Fruit fly (Drosophila melanogaster) whole organism, prepupa: ENCODE data around the gene CG4660.

Experiments used
- Blimp-1 ChIP-seq: fragments of 200-800 bp; sonication (Bioruptor generic); optimal IDR thresholded peaks from 3 replicates; lab custom pipeline; 2017; ENCODE audit warnings: missing biosample characterization, missing genetic modification characterization, mild to moderate bottlenecking, moderate library complexity, missing genetic modification reagents
- CG10631 ChIP-seq: fragments of 200-800 bp; sonication (Bioruptor generic); optimal IDR thresholded peaks from 2 replicates; lab custom pipeline; 2016; ENCODE audit warnings: missing biosample characterization, missing genetic modification characterization
- CG10669 ChIP-seq: fragments of 200-800 bp; sonication (Bioruptor generic); optimal IDR thresholded peaks from 3 replicates; lab custom pipeline; 2018; ENCODE audit warnings: missing biosample characterization, mild to moderate bottlenecking, missing genetic modification characterization, moderate library complexity
- CG1621 ChIP-seq: fragments of 200-800 bp; sonication (Bioruptor generic); optimal IDR thresholded peaks from 3 replicates; lab custom pipeline; 2018; ENCODE audit warnings: missing biosample characterization, mild to moderate bottlenecking, missing genetic modification characterization
- CG16779 ChIP-seq: fragments of 200-800 bp; sonication (Bioruptor generic); optimal IDR thresholded peaks from 3 replicates; lab custom pipeline; 2017; ENCODE audit warnings: missing biosample characterization, mild to moderate bottlenecking, missing genetic modification characterization
- CG3032 ChIP-seq: fragments of 200-800 bp; optimal IDR thresholded peaks from 2 replicates; lab custom pipeline; 2019; ENCODE audit warnings: missing biosample characterization, mild to moderate bottlenecking, missing genetic modification characterization, moderate library complexity
- CG32006 ChIP-seq: fragments of 200-800 bp; sonication (Bioruptor generic); optimal IDR thresholded peaks from 3 replicates; lab custom pipeline; 2017; ENCODE audit warnings: missing biosample characterization, mild to moderate bottlenecking, missing genetic modification characterization
- CG3919 ChIP-seq: fragments of 200-800 bp; sonication (Bioruptor generic); optimal IDR thresholded peaks from 3 replicates; lab custom pipeline; 2016; ENCODE audit warnings: missing biosample characterization, missing genetic modification characterization
- CG4318 ChIP-seq: fragments of 200-800 bp; sonication (Bioruptor generic); optimal IDR thresholded peaks from 3 replicates; lab custom pipeline; 2017; ENCODE audit warnings: missing biosample characterization, mild to moderate bottlenecking, missing genetic modification characterization
- CG6163 ChIP-seq: fragments of 200-800 bp; sonication (Bioruptor generic); IDR thresholded peaks from 3 replicates; pipeline ENCODE4 v1.3.6; 2022; ENCODE audit warnings: missing biosample characterization, missing genetic modification characterization
- CG6276 ChIP-seq: fragments of 200-800 bp; sonication (Bioruptor generic); optimal IDR thresholded peaks from 2 replicates; lab custom pipeline; 2017; ENCODE audit warnings: missing biosample characterization, mild to moderate bottlenecking, missing genetic modification characterization
- CG6792 ChIP-seq: fragments of 200-800 bp; sonication (Bioruptor generic); optimal IDR thresholded peaks from 3 replicates; lab custom pipeline; 2016; ENCODE audit warnings: missing biosample characterization, missing genetic modification characterization
- CG6808 ChIP-seq: fragments of 200-800 bp; sonication (Bioruptor generic); optimal IDR thresholded peaks from 3 replicates; lab custom pipeline; 2017; ENCODE audit warnings: missing biosample characterization, missing genetic modification characterization, mild to moderate bottlenecking, moderate library complexity, missing genetic modification reagents
- CG8632 ChIP-seq: fragments of 200-800 bp; sonication (Bioruptor generic); optimal IDR thresholded peaks from 3 replicates; lab custom pipeline; 2016; ENCODE audit warnings: missing biosample characterization, missing genetic modification characterization
- CG9139 ChIP-seq: fragments of 200-800 bp; sonication (Bioruptor generic); optimal IDR thresholded peaks from 3 replicates; lab custom pipeline; 2017; ENCODE audit warnings: missing biosample characterization, mild to moderate bottlenecking, missing genetic modification characterization
- Eip75B ChIP-seq: fragments of 200-800 bp; sonication (Bioruptor generic); optimal IDR thresholded peaks from 3 replicates; lab custom pipeline; 2016; ENCODE audit warnings: missing biosample characterization, missing genetic modification characterization
- Eip78C ChIP-seq: fragments of 200-800 bp; sonication (Bioruptor generic); peaks from one replicate; lab custom pipeline; 2016; ENCODE audit warnings: missing biosample characterization, missing genetic modification characterization
- Ets21C ChIP-seq: fragments of 200-800 bp; sonication (Bioruptor generic); optimal IDR thresholded peaks from 3 replicates; lab custom pipeline; 2016; ENCODE audit warnings: missing biosample characterization, missing genetic modification characterization
- Gug ChIP-seq: fragments of 200-800 bp; sonication (Bioruptor generic); IDR thresholded peaks from 2 replicates; pipeline ENCODE4 v1.3.6; 2022; ENCODE audit warnings: missing biosample characterization, missing genetic modification characterization
- Hr38 ChIP-seq: sonication (Bioruptor generic); optimal IDR thresholded peaks from 2 replicates; lab custom pipeline; 2016; ENCODE audit warnings: missing biosample characterization, missing genetic modification characterization
- Hr39 ChIP-seq: fragments of 200-800 bp; sonication (Bioruptor generic); optimal IDR thresholded peaks from 2 replicates; lab custom pipeline; 2016; ENCODE audit warnings: missing biosample characterization, missing genetic modification characterization
- Hr4 ChIP-seq: fragments of 200-800 bp; sonication (Bioruptor generic); optimal IDR thresholded peaks from 3 replicates; lab custom pipeline; 2016; ENCODE audit warnings: missing biosample characterization, missing genetic modification characterization
- Lpt ChIP-seq: fragments of 200-800 bp; sonication (Bioruptor generic); optimal IDR thresholded peaks from 3 replicates; lab custom pipeline; 2016; ENCODE audit warnings: missing biosample characterization, missing genetic modification characterization
- Met ChIP-seq: fragments of 200-800 bp; sonication (Bioruptor generic); optimal IDR thresholded peaks from 3 replicates; lab custom pipeline; 2016; ENCODE audit warnings: missing biosample characterization, missing genetic modification characterization
- OdsH ChIP-seq: fragments of 200-800 bp; sonication (Bioruptor generic); optimal IDR thresholded peaks from 3 replicates; lab custom pipeline; 2016; ENCODE audit warnings: missing biosample characterization, missing genetic modification characterization
- Sox102F ChIP-seq: fragments of 200-800 bp; sonication (Bioruptor generic); optimal IDR thresholded peaks from 2 replicates; lab custom pipeline; 2016; ENCODE audit warnings: missing biosample characterization, mild to moderate bottlenecking, missing genetic modification characterization
- Sox15 ChIP-seq: fragments of 200-800 bp; sonication (Bioruptor generic); optimal IDR thresholded peaks from 3 replicates; lab custom pipeline; 2016; ENCODE audit warnings: missing biosample characterization, missing genetic modification characterization
- acj6 ChIP-seq: fragments of 200-800 bp; sonication (Bioruptor generic); optimal IDR thresholded peaks from 3 replicates; lab custom pipeline; 2016; ENCODE audit warnings: missing biosample characterization, missing genetic modification characterization
- cyc ChIP-seq: fragments of 200-800 bp; sonication (Bioruptor generic); optimal IDR thresholded peaks from 3 replicates; lab custom pipeline; 2016; ENCODE audit warnings: missing biosample characterization, missing genetic modification characterization
- dac ChIP-seq: fragments of 200-800 bp; sonication (Bioruptor generic); optimal IDR thresholded peaks from 2 replicates; lab custom pipeline; 2017; ENCODE audit warnings: missing biosample characterization, mild to moderate bottlenecking, missing genetic modification characterization
- esn ChIP-seq: fragments of 200-800 bp; sonication (Bioruptor generic); optimal IDR thresholded peaks from 2 replicates; lab custom pipeline; 2016; ENCODE audit warnings: missing biosample characterization, mild to moderate bottlenecking, missing genetic modification characterization, moderate library complexity
- fd59A ChIP-seq: fragments of 200-800 bp; sonication (Bioruptor generic); optimal IDR thresholded peaks from 2 replicates; lab custom pipeline; 2017; ENCODE audit warnings: missing biosample characterization, mild to moderate bottlenecking, missing genetic modification characterization, missing genetic modification reagents
- fd85E ChIP-seq: fragments of 200-800 bp; sonication (Bioruptor generic); optimal IDR thresholded peaks from 3 replicates; lab custom pipeline; 2016; ENCODE audit warnings: missing biosample characterization, missing genetic modification characterization
- fkh ChIP-seq: fragments of 200-800 bp; sonication (Bioruptor generic); optimal IDR thresholded peaks from 3 replicates; lab custom pipeline; 2017; ENCODE audit warnings: missing biosample characterization, mild to moderate bottlenecking, missing genetic modification characterization, moderate library complexity
- lz ChIP-seq: fragments of 200-800 bp; sonication (Bioruptor generic); optimal IDR thresholded peaks from 3 replicates; lab custom pipeline; 2016; ENCODE audit warnings: missing biosample characterization, missing genetic modification characterization
- net ChIP-seq: fragments of 200-800 bp; sonication (Bioruptor generic); optimal IDR thresholded peaks from 3 replicates; lab custom pipeline; 2016; ENCODE audit warnings: missing biosample characterization, missing genetic modification characterization
- pdm3 ChIP-seq: fragments of 200-800 bp; sonication (Bioruptor generic); optimal IDR thresholded peaks from 3 replicates; lab custom pipeline; 2016; ENCODE audit warnings: missing biosample characterization, missing genetic modification characterization
- salr ChIP-seq, 2 experiments: fragments of 200-800 bp; sonication (Bioruptor generic); optimal IDR thresholded peaks; 3 replicates each; lab custom pipeline; 2016 to 2018; ENCODE audit warnings: missing biosample characterization in 2 of 2, missing genetic modification characterization in 2 of 2, mild to moderate bottlenecking in 1 of 2
- spab ChIP-seq: fragments of 200-800 bp; sonication (Bioruptor generic); optimal IDR thresholded peaks from 2 replicates; lab custom pipeline; 2017; ENCODE audit warnings: missing biosample characterization, mild to moderate bottlenecking, missing genetic modification characterization, missing genetic modification reagents
- svp ChIP-seq: fragments of 200-800 bp; sonication (Bioruptor generic); peaks from one replicate; lab custom pipeline; 2016; ENCODE audit warnings: missing biosample characterization, missing genetic modification characterization
- topi ChIP-seq: fragments of 200-800 bp; sonication (Bioruptor generic); optimal IDR thresholded peaks from 3 replicates; lab custom pipeline; 2016; ENCODE audit warnings: missing biosample characterization, missing genetic modification characterization
- vri ChIP-seq: fragments of 200-800 bp; sonication (Bioruptor generic); optimal IDR thresholded peaks from 3 replicates; lab custom pipeline; 2016; ENCODE audit warnings: missing biosample characterization, mild to moderate bottlenecking, missing genetic modification characterization

Gene CG4660

DNA sequence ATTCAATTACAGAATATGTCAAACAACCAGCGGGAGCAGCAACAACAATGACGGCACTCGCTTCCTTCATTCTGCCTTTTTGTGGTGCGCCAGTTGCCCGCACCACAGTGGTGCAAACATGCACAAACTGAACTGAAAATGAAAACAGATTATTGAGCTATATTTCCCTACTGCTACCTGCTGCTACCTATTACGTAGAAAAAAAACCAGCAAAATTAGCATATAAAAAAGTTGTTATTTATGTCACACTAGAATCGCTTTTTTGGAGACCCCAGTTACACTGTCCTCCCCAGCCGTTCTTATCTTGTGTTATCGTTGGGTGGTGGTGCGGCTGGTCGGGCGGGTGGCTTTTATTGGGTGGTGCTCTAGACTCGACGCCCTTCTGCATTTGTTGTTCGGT is 16.4 kb upstream of the CG4660 start (continued):
- TF ChIP-seq CG6276 (GFP tag; lab: Kevin White, UChicago) (peak; percentile 20), Eip75B (GFP tag; lab: Kevin White, UChicago) (peak; percentile 58), Eip78C (peak; percentile 89), fd59A (GFP tag; lab: Kevin White, UChicago) (peak; percentile 57), CG10631 (GFP tag; lab: Kevin White, UChicago) (peak; percentile 46), pdm3 (GFP tag; lab: Kevin White, UChicago) (peak; percentile 68), Gug (peak; percentile 44; the same call in 1 of the 2 replicates), CG32006 (peak; percentile 57), spab (peak; percentile 45), OdsH (GFP tag; lab: Kevin White, UChicago) (peak; percentile 70), CG6792 (GFP tag; lab: Kevin White, UChicago) (peak; percentile 66), fkh (no peak), Hr4 (peak; percentile 47), cyc (GFP tag; lab: Kevin White, UChicago) (peak; percentile 73), svp (GFP tag; lab: Kevin White, UChicago) (peak; percentile 90), Sox15 (peak; percentile 52), dac (no peak), salr (GFP tag; optimal IDR thresholded peaks at IDR 0.05; lab: Kevin White, UChicago) (no peak), CG8632 (GFP tag; lab: Kevin White, UChicago) (peak; percentile 48), CG16779 (tag; lab: Kevin White, UChicago) (no peak), esn (no peak), net (GFP tag; lab: Kevin White, UChicago) (peak; percentile 43), CG10669 (GFP tag; lab: Kevin White, UChicago) (peak; percentile 61), fd85E (GFP tag; lab: Kevin White, UChicago) (no peak), CG4318 (GFP tag; lab: Kevin White, UChicago) (peak; percentile 11), Met (GFP tag; lab: Kevin White, UChicago) (peak; percentile 76), topi (GFP tag; lab: Kevin White, UChicago) (peak; percentile 74), Lpt (GFP tag; lab: Kevin White, UChicago) (no peak), CG3919 (GFP tag; lab: Kevin White, UChicago) (peak; percentile 73), CG3032 (tag; lab: Kevin White, UChicago) (no peak), CG6808 (GFP tag; lab: Kevin White, UChicago) (peak; percentile 16), acj6 (peak; percentile 64), CG6163 (peak; percentile 78), CG9139 (GFP tag; lab: Kevin White, UChicago) (peak; percentile 6)

dm6 chrX:6094599-6094998 is 13.4 kb upstream of the CG4660 start:
- TF ChIP-seq acj6 (no peak), CG3032 (tag; lab: Kevin White, UChicago) (no peak), salr (GFP tag; optimal IDR thresholded peaks at IDR 0.05; lab: Kevin White, UChicago) (no peak), lz (GFP tag; lab: Kevin White, UChicago) (no peak), Eip75B (GFP tag; lab: Kevin White, UChicago) (no peak), topi (GFP tag; lab: Kevin White, UChicago) (no peak), Ets21C (GFP tag; lab: Kevin White, UChicago) (no peak), CG6792 (GFP tag; lab: Kevin White, UChicago) (no peak), CG32006 (no peak), CG1621 (tag; lab: Kevin White, UChicago) (no peak), vri (GFP tag; lab: Kevin White, UChicago) (no peak), cyc (GFP tag; lab: Kevin White, UChicago) (no peak), fkh (no peak), Hr38 (GFP tag; lab: Kevin White, UChicago) (no peak), Sox102F (GFP tag; lab: Kevin White, UChicago) (no peak), Blimp-1 (no peak), Hr39 (GFP tag; lab: Kevin White, UChicago) (no peak), CG8632 (GFP tag; lab: Kevin White, UChicago) (no peak), esn (no peak)
